Fruit fly (Drosophila melanogaster): ENCODE measurements around the gene cnc.

The cnc gene

DNA sequence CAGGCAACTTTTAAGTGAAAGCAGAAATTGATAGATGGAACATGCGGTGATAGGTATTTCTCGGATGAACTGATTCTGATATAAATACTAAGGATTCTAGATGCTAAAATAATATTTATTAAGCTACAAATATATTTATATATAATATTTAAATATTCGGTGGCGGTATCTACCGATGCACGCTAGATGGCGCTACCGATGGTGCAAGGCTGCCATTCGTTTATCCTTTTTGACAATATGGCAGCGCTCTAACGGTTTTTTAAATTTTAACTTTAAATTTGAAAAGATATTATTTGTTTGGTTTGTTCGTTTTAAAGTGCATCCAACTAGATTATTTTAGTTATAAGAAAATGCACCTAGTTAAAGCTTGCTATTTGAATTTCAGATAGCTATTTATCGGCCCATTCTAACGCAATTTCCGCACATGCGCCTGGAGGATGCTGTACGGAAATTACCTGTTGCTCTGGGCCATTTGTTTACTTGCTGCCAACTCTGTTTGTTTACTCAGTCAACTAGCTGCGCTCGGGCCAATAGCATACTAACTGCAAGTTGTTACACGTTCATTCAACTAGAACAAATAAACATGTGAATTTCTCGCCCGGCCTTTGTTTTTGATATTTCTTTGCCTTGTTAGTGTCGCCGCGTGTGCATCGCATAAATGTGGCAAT is 67.1 kb downstream of the cnc start, which contains the start of gene VhaAC39-2:
Gene VhaAC39-2 (minus strand): TSS at position 28 of the 668 bp plus-strand sequence.
- TF ChIP-seq CG10348 (GFP tag; IDR thresholded peaks at IDR 0.05) (no peak), Pif1A (GFP tag; optimal IDR thresholded peaks at IDR 0.05) (no peak), CG9948 (tag; optimal IDR thresholded peaks at IDR 0.05) (no peak), gl (tag; optimal IDR thresholded peaks at IDR 0.05) (no peak), CG12605 (GFP tag; IDR thresholded peaks at IDR 0.05) (peak; percentile 63; the same call in 1 of the 2 replicates), CG15710 (tag; optimal IDR thresholded peaks at IDR 0.05) (no peak)

DNA sequence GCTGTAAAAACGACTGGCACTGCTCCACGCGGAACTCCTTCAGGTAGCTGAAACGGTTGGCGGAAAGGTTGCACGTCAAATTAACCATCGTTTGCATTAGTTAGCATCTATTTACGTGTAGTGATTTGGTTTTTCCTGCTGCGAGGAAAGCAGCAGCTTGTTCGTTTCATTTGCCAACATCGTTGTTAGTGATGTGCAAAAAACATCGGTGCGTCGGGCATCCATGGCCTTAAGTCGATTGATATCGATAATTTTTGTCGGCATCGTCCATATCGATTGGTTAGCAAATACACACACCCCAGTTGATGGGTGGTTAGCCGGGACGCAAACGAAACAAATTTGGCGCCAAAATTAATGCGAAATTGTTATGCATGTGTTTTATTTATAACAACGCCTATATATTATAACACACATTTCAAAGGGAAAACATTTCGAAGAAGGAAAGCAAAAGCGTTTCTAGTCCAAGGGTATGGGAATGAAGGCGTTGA is 68.8 kb downstream of the cnc start, which contains the start of gene unk:
Gene unk (minus strand): TSS at position 199 of the 488 bp plus-strand sequence.
- TF ChIP-seq CG15710 (tag; optimal IDR thresholded peaks at IDR 0.05): no peak
- no peak for TF ChIP-seq CG9948 (tag; optimal IDR thresholded peaks at IDR 0.05)
- no peak for TF ChIP-seq CG17806 (tag; optimal IDR thresholded peaks at IDR 0.05)
- TF ChIP-seq Ets98B (GFP tag; IDR thresholded peaks at IDR 0.05): no peak
- TF ChIP-seq CG8301 (tag; optimal IDR thresholded peaks at IDR 0.05): no peak
- TF ChIP-seq CG32121 (GFP tag; IDR thresholded peaks at IDR 0.05): no peak
- no peak for TF ChIP-seq Pif1B (GFP tag; optimal IDR thresholded peaks at IDR 0.05)
- TF ChIP-seq CG10348 (GFP tag; IDR thresholded peaks at IDR 0.05): no peak
- TF ChIP-seq CG14655 (GFP tag; optimal IDR thresholded peaks at IDR 0.05): no peak
- TF ChIP-seq fd96Ca (GFP tag; IDR thresholded peaks at IDR 0.05): no peak
- TF ChIP-seq D1 (tag; optimal IDR thresholded peaks at IDR 0.05): no peak
- TF ChIP-seq gl (tag; optimal IDR thresholded peaks at IDR 0.05): no peak
- TF ChIP-seq CG8159 (tag; optimal IDR thresholded peaks at IDR 0.05): no peak
- TF ChIP-seq CG13204 (GFP tag; optimal IDR thresholded peaks at IDR 0.05): no peak
- no peak for TF ChIP-seq CG12605 (GFP tag; IDR thresholded peaks at IDR 0.05)
- TF ChIP-seq Snoo (tag; optimal IDR thresholded peaks at IDR 0.05): no peak
- no peak for TF ChIP-seq rn (GFP tag; IDR thresholded peaks at IDR 0.05)
- TF ChIP-seq CG34367 (tag; optimal IDR thresholded peaks at IDR 0.05): no peak

DNA sequence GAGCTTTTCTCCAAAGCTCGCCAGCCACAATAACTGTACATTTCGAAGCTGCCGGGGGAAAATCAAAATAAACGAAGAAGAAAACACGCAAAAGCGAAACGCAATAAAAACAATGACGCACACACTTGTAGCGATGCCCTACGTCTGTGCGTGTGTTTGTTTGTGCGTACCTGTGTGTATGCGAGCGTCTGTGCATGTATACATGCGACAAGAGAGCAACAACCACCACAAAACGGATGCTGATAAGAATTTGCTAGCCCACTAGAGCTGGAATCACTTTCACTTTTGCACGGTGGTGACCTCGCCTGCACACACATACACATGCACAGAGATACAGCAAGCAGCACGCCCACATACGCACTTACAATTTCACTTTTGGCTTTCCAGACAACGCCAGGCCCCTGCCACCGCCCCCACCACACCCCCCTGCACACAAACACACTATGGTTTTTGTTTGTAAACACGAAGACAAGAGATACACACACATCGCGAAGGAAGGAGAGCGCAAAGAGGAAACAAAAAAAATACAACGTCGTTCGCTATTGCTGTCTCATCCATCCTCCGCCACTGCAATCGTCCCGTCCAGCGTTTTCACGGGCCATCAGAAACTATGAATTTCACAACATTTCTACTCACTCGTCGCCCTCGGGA is 69.5 kb downstream of the cnc start:
- TF ChIP-seq D1 (tag; optimal IDR thresholded peaks at IDR 0.05) (no peak), CG17806 (tag; optimal IDR thresholded peaks at IDR 0.05) (no peak), CG4496 (GFP tag; IDR thresholded peaks at IDR 0.05) (peak; percentile 71; the same call in 2 of the 3 replicates), CG8301 (tag; optimal IDR thresholded peaks at IDR 0.05) (peak; percentile 40), CG15710 (tag; optimal IDR thresholded peaks at IDR 0.05) (peak; percentile 16), CG10348 (GFP tag; IDR thresholded peaks at IDR 0.05) (no peak), Pif1B (GFP tag; optimal IDR thresholded peaks at IDR 0.05) (no peak), CG13204 (GFP tag; optimal IDR thresholded peaks at IDR 0.05) (peak; percentile 54), CG34367 (tag; optimal IDR thresholded peaks at IDR 0.05) (peak; percentile 26), Pif1A (GFP tag; optimal IDR thresholded peaks at IDR 0.05) (no peak), CG9948 (tag; optimal IDR thresholded peaks at IDR 0.05) (no peak), CG8159 (tag; optimal IDR thresholded peaks at IDR 0.05) (no peak), CG14655 (GFP tag; optimal IDR thresholded peaks at IDR 0.05) (no peak), gl (tag; optimal IDR thresholded peaks at IDR 0.05) (peak; percentile 54), fd96Ca (GFP tag; IDR thresholded peaks at IDR 0.05) (no peak), CG12605 (GFP tag; IDR thresholded peaks at IDR 0.05) (peak; percentile 67), rn (GFP tag; IDR thresholded peaks at IDR 0.05) (no peak), EcR (GFP tag; optimal IDR thresholded peaks at IDR 0.05) (peak; percentile 98), CG32121 (GFP tag; IDR thresholded peaks at IDR 0.05) (peak; percentile 38; the same call in 1 of the 2 replicates), Ets98B (GFP tag; IDR thresholded peaks at IDR 0.05) (no peak; the same call in 1 of the 2 replicates), Snoo (tag; optimal IDR thresholded peaks at IDR 0.05) (peak; percentile 38)

DNA sequence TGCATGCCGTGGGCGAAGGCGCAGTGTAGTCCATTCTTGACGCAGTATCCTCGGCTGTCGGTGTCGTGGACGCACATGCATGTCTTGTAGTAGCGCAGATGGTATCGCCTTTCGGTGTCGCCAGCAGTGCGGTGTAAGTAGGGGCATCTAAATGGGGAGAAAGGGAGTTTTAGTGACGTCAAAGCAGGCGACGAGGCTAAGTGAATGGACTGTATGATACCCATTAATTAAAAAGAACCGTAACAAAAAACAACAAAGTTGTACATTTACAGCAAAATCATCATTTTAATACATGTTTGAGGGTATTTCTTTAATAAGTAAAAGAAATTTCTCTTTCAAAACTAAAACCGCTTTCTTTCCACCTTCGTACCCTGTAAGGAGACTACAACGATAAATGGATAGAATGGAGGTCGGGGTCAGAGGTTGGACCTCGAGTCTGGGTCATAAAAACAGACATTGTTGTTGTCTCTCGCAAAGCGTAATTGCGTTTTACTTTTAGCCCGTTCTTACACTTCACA is 70.1 kb downstream of the cnc start:
- no peak for TF ChIP-seq CG12605 (GFP tag; IDR thresholded peaks at IDR 0.05)

DNA sequence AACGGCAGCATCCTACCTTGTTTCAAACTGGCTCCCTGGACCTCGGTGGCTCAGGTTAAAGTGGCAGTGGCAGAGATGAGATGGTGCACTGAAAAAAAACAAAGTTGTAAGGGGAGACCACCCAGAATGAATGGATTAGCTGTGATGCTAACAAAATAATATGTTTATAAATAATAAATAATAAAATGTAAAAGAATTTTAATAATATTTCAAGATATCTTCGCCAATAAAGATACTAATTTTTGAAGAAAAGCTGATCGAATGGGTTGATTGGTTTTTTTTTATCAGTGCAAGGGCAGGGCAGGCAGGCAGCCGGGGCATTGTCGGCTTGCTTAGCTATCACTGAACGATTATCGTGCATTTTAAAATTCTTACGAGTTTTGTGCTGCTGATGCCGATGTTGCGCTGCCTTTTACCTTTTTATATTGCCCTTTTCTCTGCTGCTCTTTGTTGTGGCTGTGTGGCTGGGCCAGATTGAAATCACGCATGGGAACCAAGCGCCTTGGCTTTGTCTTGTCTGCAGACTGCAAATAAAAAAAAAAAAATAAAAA is 77.4 kb downstream of the cnc start:
- TF ChIP-seq CG32121 (GFP tag; IDR thresholded peaks at IDR 0.05) (no peak), Pif1A (GFP tag; optimal IDR thresholded peaks at IDR 0.05) (peak; percentile 60), CG15710 (tag; optimal IDR thresholded peaks at IDR 0.05) (peak; percentile 90), CG9948 (tag; optimal IDR thresholded peaks at IDR 0.05) (peak; percentile 92), CG34367 (tag; optimal IDR thresholded peaks at IDR 0.05) (peak; percentile 80), CG14655 (GFP tag; optimal IDR thresholded peaks at IDR 0.05) (peak; percentile 81), rn (GFP tag; IDR thresholded peaks at IDR 0.05) (no peak; the same call in 1 of the 2 replicates), fd96Ca (GFP tag; IDR thresholded peaks at IDR 0.05) (peak; percentile 27; the same call in 1 of the 3 replicates), CG13204 (GFP tag; optimal IDR thresholded peaks at IDR 0.05) (peak; percentile 70), gl (tag; optimal IDR thresholded peaks at IDR 0.05) (peak; percentile 67), Pif1B (GFP tag; optimal IDR thresholded peaks at IDR 0.05) (peak; percentile 78), EcR (GFP tag; optimal IDR thresholded peaks at IDR 0.05) (peak; percentile 71), CG4496 (GFP tag; IDR thresholded peaks at IDR 0.05) (peak; percentile 57), CG10348 (GFP tag; IDR thresholded peaks at IDR 0.05) (no peak), CG8301 (tag; optimal IDR thresholded peaks at IDR 0.05) (peak; percentile 63), Ets98B (GFP tag; IDR thresholded peaks at IDR 0.05) (peak; percentile 17; the same call in 1 of the 2 replicates), CG12605 (GFP tag; IDR thresholded peaks at IDR 0.05) (peak; percentile 60), CG8159 (tag; optimal IDR thresholded peaks at IDR 0.05) (peak; percentile 93), Snoo (tag; optimal IDR thresholded peaks at IDR 0.05) (peak; percentile 86), D1 (tag; optimal IDR thresholded peaks at IDR 0.05) (peak; percentile 60), CG17806 (tag; optimal IDR thresholded peaks at IDR 0.05) (peak; percentile 89)

Data from whole organism, pupa.